Fruit fly (Drosophila melanogaster) whole organism, embryonic: ENCODE data around the gene dj-1beta.

Source experiments
- Adf1 ChIP-seq: fragments of 200-800 bp; sonication (Bioruptor generic); IDR thresholded peaks from 2 replicates; pipeline ENCODE4 v1.3.6; 2022; ENCODE audit warnings: missing biosample characterization, missing genetic modification characterization
- B-H2 ChIP-seq: fragments of 200-800 bp; sonication (Bioruptor generic); optimal IDR thresholded peaks from 2 replicates; lab custom pipeline; 2018; ENCODE audit warnings: missing biosample characterization, mild to moderate bottlenecking, missing genetic modification characterization
- Blimp-1 ChIP-seq: fragments of 200-800 bp; sonication (Bioruptor generic); optimal IDR thresholded peaks from 3 replicates; lab custom pipeline; 2018; ENCODE audit warnings: missing biosample characterization, missing genetic modification characterization, mild to moderate bottlenecking, moderate library complexity, missing genetic modification reagents
- C15 ChIP-seq: fragments of 200-800 bp; sonication (Bioruptor generic); IDR thresholded peaks from 3 replicates; pipeline ENCODE4 v1.3.6; 2022; ENCODE audit warnings: missing biosample characterization, missing genetic modification characterization
- CG10431 ChIP-seq: fragments of 200-800 bp; sonication (Bioruptor generic); optimal IDR thresholded peaks from 3 replicates; lab custom pipeline; 2018; ENCODE audit warnings: missing biosample characterization, mild to moderate bottlenecking, missing genetic modification characterization
- CG13287 ChIP-seq: fragments of 200-800 bp; sonication (Bioruptor generic); IDR thresholded peaks from 2 replicates; pipeline ENCODE4 v1.3.6; 2022; ENCODE audit warnings: missing biosample characterization, missing genetic modification characterization; ENCODE audit not compliant: partially characterized antibody
- CG14710 ChIP-seq: fragments of 200-800 bp; sonication (Bioruptor generic); optimal IDR thresholded peaks from 3 replicates; lab custom pipeline; 2019; ENCODE audit warnings: missing biosample characterization, mild to moderate bottlenecking, missing genetic modification characterization, moderate library complexity
- CG2199 ChIP-seq: fragments of 200-800 bp; sonication (Bioruptor generic); IDR thresholded peaks from 3 replicates; pipeline ENCODE4 v1.3.6; 2022; ENCODE audit warnings: missing biosample characterization, missing genetic modification characterization
- CG31224 ChIP-seq: fragments of 200-800 bp; sonication (Bioruptor generic); IDR thresholded peaks from 2 replicates; pipeline ENCODE4 v1.3.6; 2022; ENCODE audit warnings: missing biosample characterization, missing genetic modification characterization
- CG31388 ChIP-seq: fragments of 200-800 bp; sonication (Bioruptor generic); optimal IDR thresholded peaks from 2 replicates; lab custom pipeline; 2016; ENCODE audit warnings: missing biosample characterization, missing genetic modification characterization
- CG32532 ChIP-seq: fragments of 200-800 bp; sonication (Bioruptor generic); IDR thresholded peaks from 2 replicates; pipeline ENCODE4 v1.3.6; 2022; ENCODE audit warnings: missing biosample characterization, missing genetic modification characterization
- CG32767 ChIP-seq: fragments of 200-800 bp; sonication (Bioruptor generic); IDR thresholded peaks from 2 replicates; pipeline ENCODE4 v1.3.6; 2022; ENCODE audit warnings: missing biosample characterization, missing genetic modification characterization
- CG3995 ChIP-seq: fragments of 200-800 bp; sonication (Bioruptor generic); optimal IDR thresholded peaks from 3 replicates; lab custom pipeline; 2016; ENCODE audit warnings: missing biosample characterization, missing genetic modification characterization
- CG4820 ChIP-seq: fragments of 200-800 bp; sonication (Bioruptor generic); optimal IDR thresholded peaks from 3 replicates; lab custom pipeline; 2016; ENCODE audit warnings: missing biosample characterization, missing genetic modification characterization
- CG5953 ChIP-seq: fragments of 200-800 bp; sonication (Bioruptor generic); IDR thresholded peaks from 2 replicates; pipeline ENCODE4 v1.3.6; 2022; ENCODE audit warnings: missing biosample characterization, missing genetic modification characterization
- CG6272 ChIP-seq: fragments of 200-800 bp; sonication (Bioruptor generic); IDR thresholded peaks from 2 replicates; pipeline ENCODE4 v1.3.6; 2022; ENCODE audit warnings: missing biosample characterization, missing genetic modification characterization
- CG7372 ChIP-seq: fragments of 200-800 bp; sonication (Bioruptor generic); IDR thresholded peaks from 2 replicates; pipeline ENCODE4 v1.3.6; 2022; ENCODE audit warnings: missing biosample characterization, missing genetic modification characterization
- CG7839 ChIP-seq: fragments of 200-800 bp; sonication (Bioruptor generic); optimal IDR thresholded peaks from 3 replicates; lab custom pipeline; 2018; ENCODE audit warnings: missing biosample characterization, mild to moderate bottlenecking, missing genetic modification characterization, moderate library complexity
- CTCF ChIP-seq: fragments of 200-800 bp; sonication (Bioruptor generic); optimal IDR thresholded peaks from 2 replicates; lab custom pipeline; 2017; ENCODE audit warnings: missing biosample characterization, mild to moderate bottlenecking, missing genetic modification characterization, moderate library complexity
- Dad ChIP-seq: fragments of 200-800 bp; sonication (Bioruptor generic); optimal IDR thresholded peaks from 3 replicates; lab custom pipeline; 2016; ENCODE audit warnings: missing biosample characterization, missing genetic modification characterization
- Deaf1 ChIP-seq: fragments of 200-800 bp; optimal IDR thresholded peaks from 3 replicates; lab custom pipeline; 2019; ENCODE audit warnings: missing biosample characterization, mild to moderate bottlenecking, missing genetic modification characterization, moderate library complexity
- Dip2 ChIP-seq: fragments of 200-800 bp; sonication (Bioruptor generic); IDR thresholded peaks from 2 replicates; pipeline ENCODE4 v1.3.6; 2022; ENCODE audit warnings: missing biosample characterization, missing genetic modification characterization
- Dp ChIP-seq: fragments of 200-800 bp; sonication (Bioruptor generic); optimal IDR thresholded peaks from 2 replicates; lab custom pipeline; 2018; ENCODE audit warnings: missing biosample characterization, mild to moderate bottlenecking, missing genetic modification characterization, moderate library complexity
- ERR ChIP-seq: fragments of 200-800 bp; sonication (Bioruptor generic); optimal IDR thresholded peaks from 2 replicates; lab custom pipeline; 2016; ENCODE audit warnings: missing biosample characterization, missing genetic modification characterization
- Ets97D ChIP-seq: fragments of 200-800 bp; sonication (Bioruptor generic); optimal IDR thresholded peaks from 3 replicates; lab custom pipeline; 2016; ENCODE audit warnings: missing biosample characterization, missing genetic modification characterization
- HLHmδ ChIP-seq: fragments of 200-800 bp; sonication (Bioruptor generic); optimal IDR thresholded peaks from 2 replicates; lab custom pipeline; 2018; ENCODE audit warnings: missing biosample characterization, mild to moderate bottlenecking, missing genetic modification characterization, moderate library complexity
- Meics ChIP-seq: fragments of 200-800 bp; sonication (Bioruptor generic); optimal IDR thresholded peaks from 2 replicates; lab custom pipeline; 2017; ENCODE audit warnings: missing biosample characterization, mild to moderate bottlenecking, missing genetic modification characterization
- NFAT ChIP-seq: fragments of 200-800 bp; sonication (Bioruptor generic); IDR thresholded peaks from 2 replicates; pipeline ENCODE4 v1.3.6; 2022; ENCODE audit warnings: missing biosample characterization, missing genetic modification characterization
- Neu2 ChIP-seq: fragments of 200-800 bp; sonication (Bioruptor generic); optimal IDR thresholded peaks from 3 replicates; lab custom pipeline; 2016; ENCODE audit warnings: missing biosample characterization, missing genetic modification characterization, borderline replicate concordance
- Ravus ChIP-seq: fragments of 200-800 bp; sonication (Bioruptor generic); IDR thresholded peaks from 2 replicates; pipeline ENCODE4 v1.3.6; 2022; ENCODE audit warnings: missing biosample characterization, missing genetic modification characterization
- Rx ChIP-seq: fragments of 200-800 bp; sonication (Bioruptor generic); IDR thresholded peaks from 2 replicates; pipeline ENCODE4 v1.3.6; 2022; ENCODE audit warnings: missing biosample characterization, missing genetic modification characterization
- Sox100B ChIP-seq: fragments of 200-800 bp; sonication (Bioruptor generic); optimal IDR thresholded peaks from 3 replicates; lab custom pipeline; 2018; ENCODE audit warnings: missing biosample characterization, mild to moderate bottlenecking, missing genetic modification characterization
- Sox102F ChIP-seq: fragments of 200-800 bp; sonication (Bioruptor generic); optimal IDR thresholded peaks from 2 replicates; lab custom pipeline; 2018; ENCODE audit warnings: missing biosample characterization, mild to moderate bottlenecking, missing genetic modification characterization, moderate library complexity
- ap ChIP-seq: fragments of 200-800 bp; sonication (Bioruptor generic); IDR thresholded peaks from 2 replicates; pipeline ENCODE4 v1.3.6; 2022; ENCODE audit warnings: missing biosample characterization, missing genetic modification characterization
- az2 ChIP-seq: fragments of 200-800 bp; sonication (Bioruptor generic); optimal IDR thresholded peaks from 3 replicates; lab custom pipeline; 2016; ENCODE audit warnings: missing biosample characterization, missing genetic modification characterization
- cas ChIP-seq: fragments of 200-800 bp; sonication (Bioruptor generic); IDR thresholded peaks from 2 replicates; pipeline ENCODE4 v1.3.6; 2022; ENCODE audit warnings: missing biosample characterization, missing genetic modification characterization
- esg ChIP-seq: fragments of 200-800 bp; sonication (Bioruptor generic); conservative IDR thresholded peaks from 2 replicates; pipeline ENCODE4 v1.3.6; 2022; ENCODE audit warnings: missing biosample characterization, missing genetic modification characterization
- eve ChIP-seq, 2 experiments: fragments of >200 bp; optimal IDR thresholded peaks; 2 replicates each; lab custom pipeline; 2017; ENCODE audit warnings: missing biosample characterization in 2 of 2, missing genetic modification characterization in 2 of 2
- exex ChIP-seq: fragments of 200-800 bp; sonication (Bioruptor generic); optimal IDR thresholded peaks from 4 replicates; lab custom pipeline; 2018; ENCODE audit warnings: missing biosample characterization, mild to moderate bottlenecking, missing genetic modification characterization, moderate library complexity
- gcm2 ChIP-seq: fragments of 200-800 bp; sonication (Bioruptor generic); optimal IDR thresholded peaks from 2 replicates; lab custom pipeline; 2016; ENCODE audit warnings: missing biosample characterization, missing genetic modification characterization
- ind ChIP-seq: fragments of 200-800 bp; sonication (Bioruptor generic); optimal IDR thresholded peaks from 3 replicates; lab custom pipeline; 2016; ENCODE audit warnings: missing biosample characterization, missing genetic modification characterization
- klu ChIP-seq: fragments of 200-800 bp; sonication (Bioruptor generic); IDR thresholded peaks from 2 replicates; pipeline ENCODE4 v1.3.6; 2022; ENCODE audit warnings: missing biosample characterization, missing genetic modification characterization
- mam ChIP-seq: fragments of 200-800 bp; sonication (Bioruptor generic); optimal IDR thresholded peaks from 3 replicates; lab custom pipeline; 2016; ENCODE audit warnings: missing biosample characterization, missing genetic modification characterization
- p53 ChIP-seq: fragments of 200-800 bp; sonication (Bioruptor generic); optimal IDR thresholded peaks from 2 replicates; lab custom pipeline; 2016; ENCODE audit warnings: missing biosample characterization, missing genetic modification characterization
- psq ChIP-seq: fragments of 200-800 bp; sonication (Bioruptor generic); optimal IDR thresholded peaks from 2 replicates; lab custom pipeline; 2017; ENCODE audit warnings: missing biosample characterization, missing genetic modification characterization
- sc ChIP-seq, 3 experiments: fragments of >200 bp in 2 of 3; fragments of 200-800 bp in 1 of 3; sonication (Bioruptor generic) in 1 of 3; optimal IDR thresholded peaks; 2 replicates in 2 of 3; 3 replicates in 1 of 3; lab custom pipeline; 2017; ENCODE audit warnings: mild to moderate bottlenecking in 1 of 3, missing biosample characterization in 1 of 3, missing genetic modification characterization in 1 of 3, missing genetic modification reagents in 1 of 3
- schlank ChIP-seq: fragments of 200-800 bp; sonication (Bioruptor generic); optimal IDR thresholded peaks from 2 replicates; lab custom pipeline; 2018; ENCODE audit warnings: missing biosample characterization, mild to moderate bottlenecking, missing genetic modification characterization
- scrt ChIP-seq: fragments of 200-800 bp; sonication (Bioruptor generic); optimal IDR thresholded peaks from 2 replicates; lab custom pipeline; 2018; ENCODE audit warnings: missing biosample characterization, mild to moderate bottlenecking, missing genetic modification characterization, moderate library complexity
- slou ChIP-seq: fragments of 200-800 bp; sonication (Bioruptor generic); optimal IDR thresholded peaks from 3 replicates; lab custom pipeline; 2016; ENCODE audit warnings: missing biosample characterization, missing genetic modification characterization
- tap ChIP-seq: fragments of 200-800 bp; optimal IDR thresholded peaks from 3 replicates; lab custom pipeline; 2019; ENCODE audit warnings: missing biosample characterization, mild to moderate bottlenecking, missing genetic modification characterization, moderate library complexity
- tup ChIP-seq: fragments of 200-800 bp; sonication (Bioruptor generic); optimal IDR thresholded peaks from 2 replicates; lab custom pipeline; 2016; ENCODE audit warnings: missing biosample characterization, mild to moderate bottlenecking, missing genetic modification characterization, moderate library complexity

The dj-1beta gene

dm6 chr3R:30813903-30814339, 7.0 kb downstream of the dj-1beta start (continued):
- TF ChIP-seq tup (peak; percentile 10), CG5953 (GFP tag; lab: Robert Waterston, UW) (peak; percentile 64), schlank (tag; lab: Kevin White, UChicago) (no peak), CG4820 (GFP tag; lab: Kevin White, UChicago) (peak; percentile 87), CG32767 (GFP tag; lab: Robert Waterston, UW) (peak; percentile 64; the same call in 1 of the 2 replicates), CTCF (GFP tag; lab: Kevin White, UChicago) (peak; percentile 35), cas (GFP tag; lab: Robert Waterston, UW) (no peak), Blimp-1 (GFP tag; lab: Kevin White, UChicago) (peak; percentile 93), gcm2 (GFP tag; lab: Kevin White, UChicago) (peak; percentile 26), CG32532 (peak; percentile 79), eve (GFP tag; optimal IDR thresholded peaks at IDR 0.05; lab: Kevin White, UChicago) (peak in 1 of 2 experiments; percentile 93), tap (tag; lab: Kevin White, UChicago) (peak; percentile 92), CG3995 (GFP tag; lab: Kevin White, UChicago) (peak; percentile 21), Rx (peak; percentile 71), Neu2 (peak; percentile 36), Dp (GFP tag; lab: Kevin White, UChicago) (no peak), ap (GFP tag; lab: Robert Waterston, UW) (peak; percentile 61), HLHmδ (GFP tag; lab: Kevin White, UChicago) (no peak), exex (tag; lab: Kevin White, UChicago) (peak; percentile 53), Ets97D (GFP tag; lab: Kevin White, UChicago) (peak; percentile 63), sc (optimal IDR thresholded peaks at IDR 0.05; lab: Kevin White, UChicago) (no peak), sc (GFP tag; optimal IDR thresholded peaks at IDR 0.05; lab: Kevin White, UChicago) (peak; percentile 70), CG7372 (GFP tag; lab: Robert Waterston, UW) (peak; percentile 87), Meics (GFP tag; lab: Kevin White, UChicago) (peak; percentile 83), psq (peak; percentile 67), klu (GFP tag; lab: Robert Waterston, UW) (peak; percentile 73), NFAT (peak; percentile 32; the same call in 1 of the 2 replicates), C15 (GFP tag; lab: Robert Waterston, UW) (peak; percentile 68; the same call in 2 of the 3 replicates), Sox100B (GFP tag; lab: Kevin White, UChicago) (peak; percentile 86), CG31224 (GFP tag; lab: Robert Waterston, UW) (peak; percentile 70), Sox102F (peak; percentile 91), ind (peak; percentile 86), Dad (GFP tag; lab: Kevin White, UChicago) (peak; percentile 69), mam (GFP tag; lab: Kevin White, UChicago) (peak; percentile 78), Deaf1 (tag; lab: Kevin White, UChicago) (peak; percentile 69), slou (peak; percentile 71), ERR (GFP tag; lab: Kevin White, UChicago) (peak; percentile 66), CG10431 (GFP tag; lab: Kevin White, UChicago) (no peak), p53 (GFP tag; lab: Kevin White, UChicago) (peak; percentile 54), Adf1 (GFP tag; lab: Robert Waterston, UW) (no peak), Dip2 (no peak), Ravus (GFP tag; lab: Robert Waterston, UW) (peak; percentile 16), az2 (GFP tag; lab: Kevin White, UChicago) (peak; percentile 82), CG7839 (tag; lab: Kevin White, UChicago) (peak; percentile 91), CG14710 (tag; lab: Kevin White, UChicago) (peak; percentile 85), CG13287 (GFP tag; lab: Robert Waterston, UW) (no peak), esg (GFP tag; lab: Robert Waterston, UW) (peak; percentile 80), CG6272 (GFP tag; lab: Robert Waterston, UW) (peak; percentile 58; the same call in 1 of the 2 replicates), CG31388 (peak; percentile 62), CG2199 (GFP tag; lab: Robert Waterston, UW) (0 out of 3 replicates have a peak, but pooled peaks have one; percentile 60), B-H2 (GFP tag; lab: Kevin White, UChicago) (peak; percentile 14), scrt (GFP tag; lab: Kevin White, UChicago) (peak; percentile 76)
